Worm (Caenorhabditis elegans) whole organism, L1 larva: ENCODE results near the gene C29F7.3.
"Not testable (repeated sequence)": the region's sequence is repeated elsewhere in the genome, so short reads cannot be mapped to it uniquely, and the experiment has no call there.

Experiments
- C04F5.9 ChIP-seq: sonication (generic microtip); optimal IDR thresholded peaks from 2 replicates; lab custom pipeline; 2016; ENCODE audit warnings: missing genetic modification characterization, missing compliant biosample characterization
- C34B4.2 ChIP-seq: sonication (generic microtip); optimal IDR thresholded peaks from 2 replicates; lab custom pipeline; 2017; ENCODE audit warnings: mild to moderate bottlenecking, missing genetic modification characterization, missing compliant biosample characterization
- aha-1 ChIP-seq: fragments of 150-350 bp; optimal IDR thresholded peaks from 2 replicates; lab custom pipeline; 2014; ENCODE audit warnings: missing biosample characterization, missing genetic modification characterization
- aly-2 ChIP-seq: fragments of 150-350 bp; optimal IDR thresholded peaks from 2 replicates; lab custom pipeline; 2014; ENCODE audit warnings: missing biosample characterization, missing genetic modification characterization
- ceh-8 ChIP-seq: fragments of 200-800 bp; sonication (Bioruptor generic); optimal IDR thresholded peaks from 2 replicates; lab custom pipeline; 2018; ENCODE audit warnings: mild to moderate bottlenecking, missing genetic modification characterization, moderate library complexity, missing compliant biosample characterization
- efl-1 ChIP-seq, 4 experiments: fragments of 150-350 bp; optimal IDR thresholded peaks in 3 of 4; peaks in 1 of 4; 1 replicate in 1 of 4; 2 replicates in 3 of 4; lab custom pipeline; 2014; ENCODE audit warnings: missing biosample characterization in 2 of 4, missing genetic modification characterization in 2 of 4, missing genetic modification reagents in 2 of 4
- egl-27 ChIP-seq, 2 experiments: fragments of 150-350 bp in 1 of 2; sonication (generic microtip); optimal IDR thresholded peaks; 3 replicates each; lab custom pipeline; 2017 to 2018; ENCODE audit warnings: missing biosample characterization in 2 of 2, missing genetic modification characterization in 2 of 2, missing genetic modification reagents in 2 of 2
- elt-2 ChIP-seq: sonication (generic microtip); optimal IDR thresholded peaks from 2 replicates; lab custom pipeline; 2016; ENCODE audit warnings: missing genetic modification characterization, mild to moderate bottlenecking, inconsistent platforms, missing compliant biosample characterization, missing genetic modification reagents
- elt-3 ChIP-seq, 6 experiments: fragments of 150-350 bp in 1 of 6; sonication (generic microtip); optimal IDR thresholded peaks; 2 replicates each; lab custom pipeline; 2017 to 2018; ENCODE audit warnings: missing biosample characterization in 6 of 6, missing genetic modification characterization in 6 of 6, inconsistent platforms in 1 of 6
- fkh-10 ChIP-seq: sonication (generic microtip); optimal IDR thresholded peaks from 2 replicates; lab custom pipeline; 2017; ENCODE audit warnings: missing biosample characterization, missing genetic modification reagents, missing genetic modification characterization
- fkh-4 ChIP-seq: sonication (generic microtip); optimal IDR thresholded peaks from 2 replicates; lab custom pipeline; 2016; ENCODE audit warnings: missing compliant biosample characterization, missing genetic modification characterization, borderline replicate concordance
- hlh-17 ChIP-seq: fragments of 200-800 bp; sonication (Bioruptor generic); optimal IDR thresholded peaks from 2 replicates; lab custom pipeline; 2018; ENCODE audit warnings: missing genetic modification characterization, mild to moderate bottlenecking, missing compliant biosample characterization, moderate library complexity, borderline replicate concordance
- irx-1 ChIP-seq: sonication (generic microtip); optimal IDR thresholded peaks from 2 replicates; lab custom pipeline; 2016; ENCODE audit warnings: missing genetic modification characterization, missing compliant biosample characterization
- lin-14 ChIP-seq: fragments of 200-800 bp; sonication (Bioruptor generic); optimal IDR thresholded peaks from 2 replicates; lab custom pipeline; 2018; ENCODE audit warnings: mild to moderate bottlenecking, missing genetic modification characterization, moderate library complexity, missing compliant biosample characterization
- lin-35 ChIP-seq, 2 experiments: fragments of 150-350 bp; optimal IDR thresholded peaks; 2 replicates each; lab custom pipeline; 2014; ENCODE audit warnings: missing biosample characterization in 2 of 2, missing genetic modification characterization in 2 of 2, missing genetic modification reagents in 2 of 2
- lsy-2 ChIP-seq, 2 experiments: fragments of 150-350 bp; optimal IDR thresholded peaks; 2 replicates each; lab custom pipeline; 2014; ENCODE audit warnings: missing biosample characterization in 2 of 2, missing genetic modification characterization in 2 of 2
- mef-2 ChIP-seq: fragments of 150-350 bp; optimal IDR thresholded peaks from 2 replicates; lab custom pipeline; 2014; ENCODE audit warnings: missing biosample characterization, missing genetic modification characterization
- mep-1 ChIP-seq: fragments of 150-350 bp; optimal IDR thresholded peaks from 2 replicates; lab custom pipeline; 2014; ENCODE audit warnings: missing biosample characterization, missing genetic modification characterization
- nhr-19 ChIP-seq: fragments of 200-800 bp; sonication (Bioruptor generic); conservative IDR thresholded peaks from 2 replicates; pipeline ENCODE4 v1.3.6; 2022; ENCODE audit warnings: missing genetic modification characterization, missing compliant biosample characterization
- nhr-20 ChIP-seq: sonication (generic microtip); optimal IDR thresholded peaks from 2 replicates; lab custom pipeline; 2016; ENCODE audit warnings: mild to moderate bottlenecking, missing genetic modification characterization, missing compliant biosample characterization
- nhr-28 ChIP-seq: fragments of 150-350 bp; optimal IDR thresholded peaks from 2 replicates; lab custom pipeline; 2014; ENCODE audit warnings: missing biosample characterization, missing genetic modification characterization
- nhr-47 ChIP-seq: sonication (generic microtip); optimal IDR thresholded peaks from 2 replicates; lab custom pipeline; 2016; ENCODE audit warnings: mild to moderate bottlenecking, missing genetic modification characterization, moderate library complexity, missing compliant biosample characterization
- nhr-71 ChIP-seq: sonication (generic microtip); optimal IDR thresholded peaks from 2 replicates; lab custom pipeline; 2016; ENCODE audit warnings: mild to moderate bottlenecking, missing genetic modification characterization, moderate library complexity, missing compliant biosample characterization
- nhr-84 ChIP-seq: sonication (generic microtip); optimal IDR thresholded peaks from 2 replicates; lab custom pipeline; 2017; ENCODE audit warnings: missing biosample characterization, missing genetic modification characterization
- nhr-85 ChIP-seq: sonication (generic microtip); peaks from one replicate; lab custom pipeline; 2016; ENCODE audit warnings: missing genetic modification characterization, inconsistent platforms, missing compliant biosample characterization
- nhr-90 ChIP-seq: sonication (generic microtip); optimal IDR thresholded peaks from 2 replicates; lab custom pipeline; 2016; ENCODE audit warnings: mild to moderate bottlenecking, missing genetic modification characterization, missing compliant biosample characterization; ENCODE audit not compliant: poor library complexity
- pag-3 ChIP-seq: sonication (generic microtip); optimal IDR thresholded peaks from 2 replicates; lab custom pipeline; 2017; ENCODE audit warnings: missing genetic modification characterization, mild to moderate bottlenecking, missing compliant biosample characterization, antibody characterized with exemption, borderline replicate concordance; ENCODE audit not compliant: insufficient read depth
- pax-3 ChIP-seq: fragments of 200-800 bp; sonication (Bioruptor generic); optimal IDR thresholded peaks from 2 replicates; lab custom pipeline; 2018; ENCODE audit warnings: mild to moderate bottlenecking, missing genetic modification characterization, moderate library complexity, missing compliant biosample characterization
- rnt-1 ChIP-seq: sonication (generic microtip); optimal IDR thresholded peaks from 2 replicates; lab custom pipeline; 2016; ENCODE audit warnings: mild to moderate bottlenecking, missing genetic modification characterization, moderate library complexity, missing compliant biosample characterization
- skn-1 ChIP-seq: fragments of 150-350 bp; optimal IDR thresholded peaks from 2 replicates; lab custom pipeline; 2014; ENCODE audit warnings: missing biosample characterization, missing genetic modification characterization
- snpc-4 ChIP-seq: fragments of 150-350 bp; optimal IDR thresholded peaks from 2 replicates; lab custom pipeline; 2014; ENCODE audit warnings: missing biosample characterization, missing genetic modification characterization
- snu-23 ChIP-seq: sonication (generic microtip); optimal IDR thresholded peaks from 2 replicates; lab custom pipeline; 2016; ENCODE audit warnings: missing genetic modification characterization, missing compliant biosample characterization
- sup-37 ChIP-seq: fragments of 200-800 bp; sonication (Bioruptor generic); optimal IDR thresholded peaks from 2 replicates; lab custom pipeline; 2018; ENCODE audit warnings: mild to moderate bottlenecking, missing genetic modification characterization, missing compliant biosample characterization
- tbx-2 ChIP-seq: sonication (generic microtip); optimal IDR thresholded peaks from 2 replicates; lab custom pipeline; 2016; ENCODE audit warnings: missing genetic modification characterization, missing compliant biosample characterization
- tlp-1 ChIP-seq: fragments of 150-350 bp; optimal IDR thresholded peaks from 2 replicates; lab custom pipeline; 2014; ENCODE audit warnings: missing biosample characterization, missing genetic modification characterization
- unc-30 ChIP-seq: sonication (generic microtip); optimal IDR thresholded peaks from 2 replicates; lab custom pipeline; 2017; ENCODE audit warnings: missing biosample characterization, missing genetic modification characterization
- zag-1 ChIP-seq: fragments of 150-350 bp; optimal IDR thresholded peaks from 2 replicates; lab custom pipeline; 2014; ENCODE audit warnings: missing biosample characterization, missing genetic modification characterization
- ztf-4 ChIP-seq: fragments of 150-350 bp; optimal IDR thresholded peaks from 2 replicates; lab custom pipeline; 2014; ENCODE audit warnings: missing biosample characterization, missing genetic modification characterization

The C29F7.3 gene

ce11 chrX:13431388-13431787, 11.7 kb upstream of the C29F7.3 start, which contains the start of gene C29F7.10:
Gene C29F7.10, minus strand, starts transcription at chrX:13431488.
- not testable (repeated sequence) for TF ChIP-seq skn-1; tbx-2 (tag; lab: Kevin White, UChicago); rnt-1

- not testable (repeated sequence) for TF ChIP-seq C34B4.2 (tag; lab: Kevin White, UChicago); snpc-4 (tag; lab: Kevin White, UChicago); sup-37 (GFP tag; lab: Kevin White, UChicago)
Observed at ce11 chrX:13428755-13429154, 9.0 kb upstream of the C29F7.3 start, which contains the start of gene fkh-4. Gene fkh-4, minus strand, starts transcription at chrX:13428855.

DNA sequence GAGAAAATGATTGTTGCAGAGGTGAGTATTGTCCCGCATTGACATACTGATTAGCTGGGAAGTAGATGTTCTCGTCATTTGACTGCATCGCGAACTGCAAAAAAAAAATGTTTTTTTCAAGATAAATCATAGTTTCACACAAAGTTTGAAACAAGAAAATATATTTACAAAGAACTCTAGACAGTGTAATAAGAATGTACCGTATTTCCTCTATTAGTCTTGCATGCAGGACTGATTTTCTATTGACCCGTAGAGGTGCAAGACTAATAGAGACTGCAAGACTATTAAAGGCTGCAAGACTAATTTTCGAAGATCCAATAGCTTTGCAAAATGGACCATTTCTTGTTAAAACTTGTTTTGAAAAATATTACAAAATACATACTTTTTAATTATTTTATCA, 3.6 kb upstream of the C29F7.3 start, which contains the start of gene fkh-3:
fkh-3 (minus strand) TSS at position 101 of the 400 bp plus-strand sequence.
- TF ChIP-seq ztf-4 (tag; lab: Kevin White, UChicago) (no peak), lin-14 (GFP tag; lab: Kevin White, UChicago) (no peak), hlh-17 (GFP tag; lab: Kevin White, UChicago) (no peak), mep-1 (tag; lab: Kevin White, UChicago) (no peak), aly-2 (tag; lab: Kevin White, UChicago) (no peak), nhr-85 (tag; lab: Kevin White, UChicago) (no peak), zag-1 (tag; lab: Kevin White, UChicago) (no peak), nhr-90 (tag; lab: Kevin White, UChicago) (no peak), aha-1 (tag; lab: Kevin White, UChicago) (no peak)
- TF ChIP-seq, all 84 proteins: peak for 0

ce11 chrX:13421068-13421467, 1.3 kb upstream of the C29F7.3 start:
- TF ChIP-seq elt-2 (tag; lab: Kevin White, UChicago) (peak; percentile 57), lin-35 (GFP tag; optimal IDR thresholded peaks at IDR 0.05; lab: Kevin White, UChicago) (peak in 1 of 2 experiments; percentile 3), ztf-4 (tag; lab: Kevin White, UChicago) (no peak)

DNA sequence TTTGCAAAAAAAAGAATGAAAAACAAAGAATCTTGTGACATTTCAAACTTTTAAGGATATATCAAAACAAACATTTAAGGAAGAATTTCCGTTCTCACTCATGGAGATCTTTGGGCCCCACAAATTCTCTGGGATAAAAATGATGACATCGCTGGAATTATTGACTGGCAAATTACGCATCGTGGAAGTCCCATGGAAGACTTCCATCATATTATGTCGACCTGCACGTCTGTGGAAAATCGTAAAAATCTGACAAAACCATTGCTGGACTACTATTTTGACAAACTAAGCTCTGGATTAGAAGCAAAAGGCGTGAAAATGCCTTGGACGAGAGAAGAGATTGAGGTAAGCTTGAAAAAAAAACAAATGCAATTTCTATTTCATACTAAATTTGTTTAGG, 2.3 kb downstream of the C29F7.3 start:
- no peak for TF ChIP-seq C04F5.9
- no peak for TF ChIP-seq hlh-17 (GFP tag; lab: Kevin White, UChicago)
- TF ChIP-seq nhr-85 (tag; lab: Kevin White, UChicago): peak; percentile 32
- TF ChIP-seq, all 84 proteins: peak for 1

DNA sequence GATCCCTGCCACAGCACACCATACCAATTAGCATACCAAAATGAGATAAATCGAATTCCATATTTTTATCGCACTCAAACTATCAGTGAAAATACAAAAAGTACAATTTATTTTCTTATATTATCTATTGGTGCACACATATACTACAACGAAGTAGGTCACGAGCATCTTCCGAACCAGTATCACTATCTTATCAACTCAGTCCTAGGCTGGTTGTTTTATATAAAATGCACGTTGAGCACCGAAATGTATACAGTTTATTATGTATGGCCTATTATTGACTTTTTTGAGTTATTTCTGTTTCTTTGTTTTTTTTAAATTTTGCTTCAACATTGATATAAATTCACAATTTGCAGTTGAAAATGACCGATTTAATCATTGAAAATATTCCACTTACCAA, 4.0 kb downstream of the C29F7.3 start, which contains the start of gene C29F7.2:
C29F7.2 (plus strand) TSS at position 357 of the 400 bp plus-strand sequence.
- peak; percentile 94 for TF ChIP-seq elt-2 (tag; lab: Kevin White, UChicago)
- no peak for TF ChIP-seq ceh-8 (GFP tag; lab: Kevin White, UChicago)
- peak; percentile 43 for TF ChIP-seq nhr-20 (tag; lab: Kevin White, UChicago)
- peak; percentile 19 for TF ChIP-seq nhr-71 (tag; lab: Kevin White, UChicago)
- TF ChIP-seq lin-35 (GFP tag; optimal IDR thresholded peaks at IDR 0.05; lab: Kevin White, UChicago): peak in 1 of 2 experiments; percentile 35
- no peak for TF ChIP-seq efl-1 (optimal IDR thresholded peaks at IDR 0.05; lab: Kevin White, UChicago)
- TF ChIP-seq efl-1 (GFP tag; optimal IDR thresholded peaks at IDR 0.05 in 1 of 2; lab: Kevin White, UChicago): peak in 1 of 2 experiments; percentile 65
- TF ChIP-seq egl-27 (tag; optimal IDR thresholded peaks at IDR 0.05; lab: Kevin White, UChicago): no peak
- no peak for TF ChIP-seq mef-2 (tag; lab: Kevin White, UChicago)
- TF ChIP-seq pag-3 (tag; lab: Kevin White, UChicago): no peak
- TF ChIP-seq fkh-4: no peak

ce11 chrX:13414974-13415373, 4.8 kb downstream of the C29F7.3 start:
- TF ChIP-seq hlh-17 (GFP tag; lab: Kevin White, UChicago): no peak
- peak; percentile 10 for TF ChIP-seq tbx-2 (tag; lab: Kevin White, UChicago)
- no peak for TF ChIP-seq unc-30 (tag; lab: Kevin White, UChicago)
- no peak for TF ChIP-seq nhr-28 (tag; lab: Kevin White, UChicago)
- peak; percentile 29 for TF ChIP-seq lin-14 (GFP tag; lab: Kevin White, UChicago)
- TF ChIP-seq snu-23 (GFP tag; lab: Kevin White, UChicago): peak; percentile 53
- no peak for TF ChIP-seq fkh-10 (GFP tag; lab: Kevin White, UChicago)
- peak; percentile 33 for TF ChIP-seq mep-1 (tag; lab: Kevin White, UChicago)
- no peak for TF ChIP-seq elt-3 (tag; optimal IDR thresholded peaks at IDR 0.05; lab: Kevin White, UChicago)
- TF ChIP-seq lsy-2 (tag; optimal IDR thresholded peaks at IDR 0.05; lab: Kevin White, UChicago): peak in 1 of 2 experiments; percentile 23
- TF ChIP-seq pax-3 (tag; lab: Kevin White, UChicago): no peak
- TF ChIP-seq irx-1 (tag; lab: Kevin White, UChicago): peak; percentile 13
- peak; percentile 35 for TF ChIP-seq rnt-1
- no peak for TF ChIP-seq tlp-1 (tag; lab: Kevin White, UChicago)
- peak; percentile 45 for TF ChIP-seq nhr-47 (tag; lab: Kevin White, UChicago)
- no peak for TF ChIP-seq nhr-84 (tag; lab: Kevin White, UChicago)
- TF ChIP-seq nhr-19 (GFP tag; lab: Robert Waterston, UW): peak; percentile 51
